Worm (Caenorhabditis elegans) whole organism, L4 larva: ENCODE data around the gene bath-29.

Source experiments
- dmd-8 ChIP-seq: fragments of 200-800 bp; sonication (Bioruptor generic); IDR thresholded peaks from 2 replicates; pipeline ENCODE4 v1.3.6; 2022; ENCODE audit warnings: missing genetic modification characterization, missing compliant biosample characterization
- lin-39 ChIP-seq: fragments of 150-350 bp; optimal IDR thresholded peaks from 2 replicates; lab custom pipeline; 2014; ENCODE audit warnings: missing biosample characterization, missing genetic modification reagents, missing genetic modification characterization
- mdl-1 ChIP-seq, 2 experiments: fragments of 150-350 bp in 1 of 2; sonication (generic microtip) in 1 of 2; optimal IDR thresholded peaks; 2 replicates each; lab custom pipeline; 2014 to 2017; ENCODE audit warnings: missing biosample characterization in 2 of 2, missing genetic modification characterization in 2 of 2
- zfp-3 ChIP-seq: fragments of 200-800 bp; sonication (Bioruptor generic); conservative IDR thresholded peaks from 2 replicates; pipeline ENCODE4 v1.3.6; 2022; ENCODE audit warnings: missing genetic modification reagents, missing genetic modification characterization, missing compliant biosample characterization

DNA sequence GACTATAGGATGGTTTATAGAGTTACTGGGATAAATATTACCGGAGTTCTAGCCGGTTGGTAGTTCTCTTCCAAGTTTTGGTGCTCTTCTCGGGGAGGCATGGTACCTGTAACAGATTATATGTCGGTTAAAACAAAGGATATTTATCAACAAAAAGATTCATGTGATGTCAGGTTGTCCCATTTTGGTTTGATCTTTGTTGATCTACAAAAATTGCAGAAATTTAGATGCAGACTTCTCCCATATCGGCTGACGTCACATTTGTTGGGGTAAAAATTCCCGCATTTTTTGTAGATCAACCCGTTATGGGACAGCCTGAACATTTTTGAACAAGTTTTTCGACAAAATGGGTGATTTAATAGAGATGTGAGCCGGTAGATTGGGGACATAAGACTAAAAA lies 19.7 kb downstream of the bath-29 start, which contains the start of gene Y49F6C.7:
- no peak for TF ChIP-seq mdl-1 (tag; optimal IDR thresholded peaks at IDR 0.05; lab: Kevin White, UChicago)
- no peak for TF ChIP-seq lin-39 (tag; lab: Kevin White, UChicago)
- TF ChIP-seq dmd-8: no peak
- no peak for TF ChIP-seq zfp-3 (GFP tag; lab: Robert Waterston, UW)
